Fruit fly (Drosophila melanogaster) whole organism, pupa: Measurements from ENCODE around the gene bam.

Experiments
- Ets98B ChIP-seq: fragments of 200-800 bp; sonication (Bioruptor generic); IDR thresholded peaks from 2 replicates; pipeline ENCODE4 v1.3.6; 2022; ENCODE audit warnings: missing biosample characterization, missing genetic modification characterization
- Pif1B ChIP-seq: fragments of 200-800 bp; sonication (Bioruptor generic); optimal IDR thresholded peaks from 3 replicates; lab custom pipeline; 2016; ENCODE audit warnings: missing biosample characterization, missing genetic modification characterization
- Snoo ChIP-seq: fragments of 200-800 bp; sonication (Bioruptor generic); optimal IDR thresholded peaks from 3 replicates; lab custom pipeline; 2017; ENCODE audit warnings: missing biosample characterization, mild to moderate bottlenecking, missing genetic modification characterization, inconsistent platforms
- gl ChIP-seq: fragments of 200-800 bp; sonication (Bioruptor generic); optimal IDR thresholded peaks from 2 replicates; lab custom pipeline; 2018; ENCODE audit warnings: missing biosample characterization, mild to moderate bottlenecking, missing genetic modification characterization
- rn ChIP-seq: fragments of 200-800 bp; sonication (Bioruptor generic); IDR thresholded peaks from 2 replicates; pipeline ENCODE4 v1.3.6; 2022; ENCODE audit warnings: missing biosample characterization, missing genetic modification characterization

dm6 chr3R:25283209-25283670 is 38.3 kb upstream of the bam start, which contains the start of gene CG31300:
- TF ChIP-seq rn (GFP tag; lab: Robert Waterston, UW), result no peak
- no peak for TF ChIP-seq gl (tag; lab: Kevin White, UChicago)
- no peak for TF ChIP-seq Pif1B (GFP tag; lab: Kevin White, UChicago)
- no peak for TF ChIP-seq Ets98B (GFP tag; lab: Robert Waterston, UW)
- no peak for TF ChIP-seq Snoo (tag; lab: Kevin White, UChicago)
